Worm (Caenorhabditis elegans): ENCODE data around the gene sra-3.

- TF ChIP-seq hrde-1 (tag; optimal IDR thresholded peaks at IDR 0.05; ENCODE audit: borderline replicate concordance) (no peak), efl-1 (GFP tag; optimal IDR thresholded peaks at IDR 0.05) (no peak), B0019.2 (GFP tag; conservative IDR thresholded peaks at IDR 0.05) (no peak), snpc-1.3 (tag; optimal IDR thresholded peaks at IDR 0.05; ENCODE audit: insufficient read depth) (no peak), ama-1 (optimal IDR thresholded peaks at IDR 0.05) (no peak), ama-1 (GFP tag; optimal IDR thresholded peaks at IDR 0.05) (no peak), lin-54 (GFP tag; optimal IDR thresholded peaks at IDR 0.05) (no peak), tbx-9 (tag; optimal IDR thresholded peaks at IDR 0.05; ENCODE audit: borderline replicate concordance) (no peak), repo-1 (tag; optimal IDR thresholded peaks at IDR 0.05) (no peak), snpc-4 (GFP tag; optimal IDR thresholded peaks at IDR 0.05) (no peak), snpc-4 (tag; optimal IDR thresholded peaks at IDR 0.05) (no peak), F10E7.11 (tag; optimal IDR thresholded peaks at IDR 0.05) (no peak)
These were observed 50.0 kb downstream of the sra-3 start for ce11 chrII:9490589-9490988.

Data from whole organism, young adult.